Worm (Caenorhabditis elegans) whole organism, late embryonic: Measurements from ENCODE around the gene ins-10.
A peak's percentile ranks its signal among the peaks of the same experiment; 100 is the strongest.

Source experiments
- C08G9.2 ChIP-seq: sonication (generic microtip); optimal IDR thresholded peaks from 2 replicates; lab custom pipeline; 2016; ENCODE audit warnings: mild to moderate bottlenecking, missing genetic modification characterization, moderate library complexity, missing compliant biosample characterization
- K02D7.2 ChIP-seq: sonication (generic microtip); optimal IDR thresholded peaks from 2 replicates; lab custom pipeline; 2017; ENCODE audit warnings: mild to moderate bottlenecking, missing genetic modification characterization, missing compliant biosample characterization
- K09A11.1 ChIP-seq: sonication (generic microtip); optimal IDR thresholded peaks from 2 replicates; lab custom pipeline; 2017; ENCODE audit warnings: antibody characterized with exemption, mild to moderate bottlenecking, missing genetic modification characterization, missing compliant biosample characterization; ENCODE audit not compliant: insufficient read depth
- T23F11.4 ChIP-seq: fragments of 200-800 bp; sonication (Bioruptor generic); optimal IDR thresholded peaks from 2 replicates; lab custom pipeline; 2018; ENCODE audit warnings: mild to moderate bottlenecking, missing genetic modification characterization, missing compliant biosample characterization
- ama-1 ChIP-seq: fragments of 150-350 bp; optimal IDR thresholded peaks from 2 replicates; lab custom pipeline; 2014
- ceh-14 ChIP-seq: sonication (generic microtip); optimal IDR thresholded peaks from 2 replicates; lab custom pipeline; 2016; ENCODE audit warnings: missing genotype, missing genetic modification characterization, missing compliant biosample characterization
- ceh-18 ChIP-seq: sonication (generic microtip); optimal IDR thresholded peaks from 2 replicates; lab custom pipeline; 2016; ENCODE audit warnings: missing genetic modification characterization, missing compliant biosample characterization
- ceh-2 ChIP-seq: sonication (generic microtip); optimal IDR thresholded peaks from 2 replicates; lab custom pipeline; 2016; ENCODE audit warnings: missing genotype, missing genetic modification characterization, missing compliant biosample characterization
- ceh-24 ChIP-seq: sonication (generic microtip); optimal IDR thresholded peaks from 2 replicates; lab custom pipeline; 2016; ENCODE audit warnings: mild to moderate bottlenecking, missing genetic modification characterization, missing compliant biosample characterization
- ceh-31 ChIP-seq: sonication (generic microtip); optimal IDR thresholded peaks from 2 replicates; lab custom pipeline; 2016; ENCODE audit warnings: missing genetic modification characterization, missing compliant biosample characterization
- ceh-34 ChIP-seq: sonication (generic microtip); optimal IDR thresholded peaks from 2 replicates; lab custom pipeline; 2016; ENCODE audit warnings: mild to moderate bottlenecking, missing genetic modification characterization, missing compliant biosample characterization
- ceh-45 ChIP-seq: fragments of 200-800 bp; sonication (Bioruptor generic); IDR thresholded peaks from 2 replicates; pipeline ENCODE4 v1.3.6; 2022; ENCODE audit warnings: missing genetic modification reagents, missing genetic modification characterization, missing compliant biosample characterization
- ceh-48 ChIP-seq: sonication (generic microtip); optimal IDR thresholded peaks from 2 replicates; lab custom pipeline; 2016; ENCODE audit warnings: missing genetic modification characterization, inconsistent platforms, missing compliant biosample characterization
- ceh-6 ChIP-seq: fragments of 200-800 bp; sonication (Bioruptor generic); optimal IDR thresholded peaks from 2 replicates; lab custom pipeline; 2018; ENCODE audit warnings: mild to moderate bottlenecking, missing genetic modification characterization, missing compliant biosample characterization
- dve-1 ChIP-seq: sonication (generic microtip); optimal IDR thresholded peaks from 2 replicates; lab custom pipeline; 2017; ENCODE audit warnings: antibody characterized with exemption, mild to moderate bottlenecking, missing genetic modification characterization, missing compliant biosample characterization
- elt-2 ChIP-seq: sonication (generic microtip); optimal IDR thresholded peaks from 2 replicates; lab custom pipeline; 2016; ENCODE audit warnings: missing genetic modification reagents, missing genetic modification characterization, missing compliant biosample characterization
- elt-4 ChIP-seq: sonication (generic microtip); optimal IDR thresholded peaks from 2 replicates; lab custom pipeline; 2016; ENCODE audit warnings: missing genetic modification characterization, missing compliant biosample characterization
- ets-4 ChIP-seq: sonication (generic microtip); optimal IDR thresholded peaks from 2 replicates; lab custom pipeline; 2016; ENCODE audit warnings: missing genetic modification characterization, missing compliant biosample characterization
- eyg-1 ChIP-seq: sonication (generic microtip); optimal IDR thresholded peaks from 2 replicates; lab custom pipeline; 2016; ENCODE audit warnings: missing genotype, missing genetic modification characterization, missing compliant biosample characterization
- fax-1 ChIP-seq: sonication (generic microtip); optimal IDR thresholded peaks from 2 replicates; lab custom pipeline; 2016; ENCODE audit warnings: missing genotype, missing genetic modification characterization, missing compliant biosample characterization
- fkh-10 ChIP-seq: fragments of 150-350 bp; optimal IDR thresholded peaks from 2 replicates; lab custom pipeline; 2014; ENCODE audit warnings: missing biosample characterization, missing genetic modification reagents, missing genetic modification characterization
- gmeb-2 ChIP-seq: sonication (generic microtip); optimal IDR thresholded peaks from 2 replicates; lab custom pipeline; 2016; ENCODE audit warnings: missing genetic modification characterization, inconsistent platforms, missing compliant biosample characterization
- hlh-13 ChIP-seq: fragments of 200-800 bp; sonication (Bioruptor generic); optimal IDR thresholded peaks from 2 replicates; lab custom pipeline; 2018; ENCODE audit warnings: mild to moderate bottlenecking, missing genetic modification characterization, missing compliant biosample characterization
- hlh-6 ChIP-seq: sonication (generic microtip); optimal IDR thresholded peaks from 2 replicates; lab custom pipeline; 2016; ENCODE audit warnings: missing genotype, missing genetic modification characterization, missing compliant biosample characterization
- madf-2 ChIP-seq: sonication (generic microtip); optimal IDR thresholded peaks from 2 replicates; lab custom pipeline; 2017; ENCODE audit warnings: missing genetic modification characterization, missing compliant biosample characterization
- mec-3 ChIP-seq: sonication (generic microtip); optimal IDR thresholded peaks from 2 replicates; lab custom pipeline; 2016; ENCODE audit warnings: borderline replicate concordance, missing genetic modification characterization, missing compliant biosample characterization
- nfya-1 ChIP-seq: sonication (generic microtip); optimal IDR thresholded peaks from 2 replicates; lab custom pipeline; 2017; ENCODE audit warnings: missing genetic modification characterization, mild to moderate bottlenecking, missing compliant biosample characterization, antibody characterized with exemption, moderate library complexity
- nhr-11 ChIP-seq: fragments of 150-350 bp; optimal IDR thresholded peaks from 2 replicates; lab custom pipeline; 2014; ENCODE audit warnings: missing biosample characterization, missing genetic modification characterization
- odd-2 ChIP-seq: sonication (generic microtip); optimal IDR thresholded peaks from 2 replicates; lab custom pipeline; 2017; ENCODE audit warnings: antibody characterized with exemption, mild to moderate bottlenecking, missing genetic modification characterization, missing compliant biosample characterization
- pat-9 ChIP-seq: fragments of 200-800 bp; sonication (Bioruptor generic); optimal IDR thresholded peaks from 2 replicates; lab custom pipeline; 2018; ENCODE audit warnings: mild to moderate bottlenecking, missing genetic modification characterization, moderate library complexity, missing compliant biosample characterization
- pax-1 ChIP-seq: fragments of 150-350 bp; optimal IDR thresholded peaks from 2 replicates; lab custom pipeline; 2014; ENCODE audit warnings: missing biosample characterization, missing genetic modification characterization
- pqm-1 ChIP-seq: sonication (generic microtip); optimal IDR thresholded peaks from 2 replicates; lab custom pipeline; 2016; ENCODE audit warnings: missing genetic modification characterization, missing compliant biosample characterization
- pros-1 ChIP-seq: fragments of 150-350 bp; optimal IDR thresholded peaks from 2 replicates; lab custom pipeline; 2014; ENCODE audit warnings: missing biosample characterization, missing genetic modification reagents, missing genetic modification characterization
- ref-2 ChIP-seq: sonication (generic microtip); optimal IDR thresholded peaks from 2 replicates; lab custom pipeline; 2016; ENCODE audit warnings: missing genetic modification characterization, missing compliant biosample characterization
- rnt-1 ChIP-seq: sonication (generic microtip); optimal IDR thresholded peaks from 2 replicates; lab custom pipeline; 2016; ENCODE audit warnings: missing genetic modification characterization, missing compliant biosample characterization
- syd-9 ChIP-seq: sonication (generic microtip); optimal IDR thresholded peaks from 2 replicates; lab custom pipeline; 2016; ENCODE audit warnings: mild to moderate bottlenecking, missing genetic modification characterization, moderate library complexity, missing compliant biosample characterization
- ttx-3 ChIP-seq: sonication (generic microtip); optimal IDR thresholded peaks from 2 replicates; lab custom pipeline; 2016; ENCODE audit warnings: missing genetic modification reagents, missing genetic modification characterization, missing compliant biosample characterization
- unc-42 ChIP-seq: sonication (generic microtip); optimal IDR thresholded peaks from 2 replicates; lab custom pipeline; 2016; ENCODE audit warnings: missing genotype, missing genetic modification characterization, missing compliant biosample characterization
- unc-55 ChIP-seq: sonication (generic microtip); optimal IDR thresholded peaks from 2 replicates; lab custom pipeline; 2017; ENCODE audit warnings: missing biosample characterization, missing genetic modification reagents, missing genetic modification characterization
- zip-5 ChIP-seq: sonication (generic microtip); optimal IDR thresholded peaks from 2 replicates; lab custom pipeline; 2016; ENCODE audit warnings: missing genetic modification characterization, missing compliant biosample characterization

The ins-10 gene

DNA sequence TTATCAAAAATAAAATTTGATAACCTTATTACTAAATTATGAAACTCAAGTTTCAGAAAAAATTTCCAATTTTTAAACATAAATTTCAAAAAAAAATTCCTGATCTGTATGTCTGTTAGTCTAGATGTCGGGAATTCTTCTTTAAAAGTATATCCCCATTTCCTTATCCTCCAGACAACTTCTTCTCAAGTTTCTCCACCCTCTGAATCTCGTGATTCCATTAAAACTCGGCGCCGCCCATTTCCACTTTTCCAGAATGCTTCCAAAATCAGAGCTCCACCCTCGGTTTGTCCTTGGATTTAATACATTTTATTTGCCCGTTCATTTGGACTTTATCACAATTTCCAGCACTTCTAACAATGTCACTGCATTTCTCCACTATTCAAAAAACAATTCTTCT lies at the start of gene ins-10:
Gene ins-10, plus strand, starts transcription at position 301 of the 400 bp plus-strand sequence.
- no peak for TF ChIP-seq C08G9.2
- no peak for TF ChIP-seq nhr-11 (tag; lab: Kevin White, UChicago)
- TF ChIP-seq elt-2, result no peak
- TF ChIP-seq elt-4 (tag; lab: Kevin White, UChicago), result no peak
- no peak for TF ChIP-seq ceh-24 (tag; lab: Kevin White, UChicago)
- no peak for TF ChIP-seq pat-9 (tag; lab: Kevin White, UChicago)
- no peak for TF ChIP-seq pqm-1 (tag; lab: Kevin White, UChicago)
- TF ChIP-seq syd-9 (tag; lab: Kevin White, UChicago), result no peak
- TF ChIP-seq nfya-1, result no peak
- no peak for TF ChIP-seq ceh-34
- TF ChIP-seq rnt-1 (tag; lab: Kevin White, UChicago), result no peak
- TF ChIP-seq ceh-14 (tag; lab: Kevin White, UChicago), result no peak

DNA sequence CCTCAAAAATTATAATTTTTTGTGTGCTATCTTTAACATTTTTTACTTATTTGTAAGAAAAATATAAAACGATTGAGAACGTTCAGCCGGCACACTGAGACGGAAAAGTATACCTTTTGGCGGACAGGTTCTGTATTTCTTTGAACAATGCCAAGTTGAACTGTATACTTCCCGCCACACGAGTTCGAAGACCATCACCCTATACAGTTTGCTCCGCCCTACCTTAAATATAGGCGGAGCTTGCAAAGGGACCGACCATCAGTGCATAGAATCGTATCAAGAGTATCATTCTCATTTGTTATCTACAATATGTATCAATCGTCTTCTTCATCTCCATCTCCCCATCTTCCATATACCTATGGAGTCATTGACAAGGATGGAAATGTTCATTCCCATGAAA lies 48.9 kb upstream of the ins-10 start, which contains the start of gene end-1:
Gene end-1, plus strand, starts transcription at position 301 of the 400 bp plus-strand sequence.
- no peak for TF ChIP-seq ceh-18
- no peak for TF ChIP-seq K09A11.1 (tag; lab: Kevin White, UChicago)
- TF ChIP-seq odd-2 (tag; lab: Kevin White, UChicago), result no peak
- TF ChIP-seq ets-4, result no peak
- no peak for TF ChIP-seq unc-42
- no peak for TF ChIP-seq ceh-6 (GFP tag; lab: Kevin White, UChicago)

DNA sequence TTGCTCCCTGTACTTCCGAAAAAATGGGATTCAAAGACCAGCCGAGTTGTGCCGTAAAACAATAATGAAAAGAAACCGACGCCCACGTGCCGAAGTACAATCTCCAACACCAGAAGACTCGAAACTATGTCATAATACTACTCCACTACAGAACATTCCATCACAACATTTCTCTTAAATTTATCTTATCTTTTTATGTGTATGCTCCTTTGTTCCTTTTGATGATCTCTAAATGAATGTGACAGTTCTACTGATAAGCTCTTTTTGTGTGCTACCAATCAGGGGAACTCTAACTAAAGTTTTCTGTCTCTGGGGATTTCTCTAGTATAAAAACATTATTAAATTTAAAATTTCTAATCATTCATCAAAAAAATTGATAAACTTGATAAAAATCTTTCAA lies 46.9 kb upstream of the ins-10 start:
- TF ChIP-seq elt-2 (peak; percentile 89), dve-1 (tag; lab: Kevin White, UChicago) (no peak)

DNA sequence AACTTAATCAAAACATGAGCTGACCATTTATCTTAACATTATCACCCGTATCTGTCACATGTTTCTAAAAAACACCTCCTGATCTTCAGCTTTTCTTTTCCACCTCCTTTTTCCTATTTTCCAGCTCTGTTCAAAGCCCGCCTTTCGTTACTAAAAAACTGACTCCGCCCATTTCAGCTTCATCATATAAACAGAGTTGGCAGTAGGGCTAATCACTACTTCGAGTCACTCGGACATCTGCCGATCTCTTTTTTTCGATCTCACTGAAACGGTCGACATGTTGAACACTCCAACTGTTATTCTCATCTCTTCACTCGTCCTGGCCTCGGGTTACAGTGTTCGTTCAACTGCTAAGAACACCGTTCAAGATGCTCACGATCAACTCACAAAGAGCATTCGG lies 41.3 kb upstream of the ins-10 start, which contains the start of gene droe-4:
Gene droe-4, plus strand, starts transcription at position 172 of the 400 bp plus-strand sequence.
- TF ChIP-seq zip-5 (tag; lab: Kevin White, UChicago), result no peak
- no peak for TF ChIP-seq pros-1 (tag; lab: Kevin White, UChicago)
- TF ChIP-seq mec-3 (tag; lab: Kevin White, UChicago), result no peak
- TF ChIP-seq hlh-13 (GFP tag; lab: Kevin White, UChicago), result no peak
- TF ChIP-seq ttx-3 (tag; lab: Kevin White, UChicago), result no peak
- TF ChIP-seq hlh-6 (tag; lab: Kevin White, UChicago), result no peak
- no peak for TF ChIP-seq fax-1 (tag; lab: Kevin White, UChicago)
- no peak for TF ChIP-seq ceh-14 (tag; lab: Kevin White, UChicago)
- no peak for TF ChIP-seq ref-2
- no peak for TF ChIP-seq ceh-31 (tag; lab: Kevin White, UChicago)
- TF ChIP-seq madf-2 (tag; lab: Kevin White, UChicago), result no peak
- no peak for TF ChIP-seq nhr-11 (tag; lab: Kevin White, UChicago)
- TF ChIP-seq pqm-1 (tag; lab: Kevin White, UChicago), result no peak
- no peak for TF ChIP-seq ama-1 (lab: Kevin White, UChicago)
- no peak for TF ChIP-seq ceh-48
- TF ChIP-seq eyg-1 (tag; lab: Kevin White, UChicago), result no peak
- TF ChIP-seq nfya-1, result no peak
- TF ChIP-seq, all 69 proteins: peak for 0

DNA sequence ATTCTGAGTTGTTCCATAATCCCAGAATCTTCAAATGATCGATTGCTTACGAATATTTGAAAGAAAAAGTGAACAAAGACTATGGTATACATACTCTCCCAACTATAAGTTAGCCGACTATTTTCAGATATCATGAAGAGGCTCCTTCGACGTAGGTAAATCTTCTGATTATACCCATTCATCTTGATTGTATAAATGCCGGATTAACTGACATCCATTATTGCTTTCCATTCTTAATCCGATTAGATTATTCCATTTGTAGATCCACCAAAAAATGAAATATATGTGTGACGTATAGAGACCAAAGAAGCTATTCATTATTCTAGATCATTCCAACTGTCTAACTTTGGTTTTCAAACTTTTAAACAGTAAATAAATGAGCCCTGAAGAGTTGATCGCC lies 40.3 kb upstream of the ins-10 start:
- TF ChIP-seq elt-2 (no peak), T23F11.4 (GFP tag; lab: Kevin White, UChicago) (no peak), hlh-13 (GFP tag; lab: Kevin White, UChicago) (no peak), fkh-10 (GFP tag; lab: Kevin White, UChicago) (no peak), elt-4 (tag; lab: Kevin White, UChicago) (no peak), ceh-45 (GFP tag; lab: Robert Waterston, UW) (no peak), ref-2 (no peak), ceh-24 (tag; lab: Kevin White, UChicago) (no peak), syd-9 (tag; lab: Kevin White, UChicago) (no peak), K02D7.2 (tag; lab: Kevin White, UChicago) (no peak), ceh-14 (tag; lab: Kevin White, UChicago) (no peak), ama-1 (lab: Kevin White, UChicago) (no peak), gmeb-2 (no peak), unc-55 (GFP tag; lab: Kevin White, UChicago) (no peak), ceh-2 (tag; lab: Kevin White, UChicago) (no peak), mec-3 (tag; lab: Kevin White, UChicago) (no peak), ceh-34 (no peak), nfya-1 (no peak), odd-2 (tag; lab: Kevin White, UChicago) (no peak), pax-1 (tag; lab: Kevin White, UChicago) (no peak)
